Fruit fly (Drosophila melanogaster) whole organism, embryonic: ENCODE results near the gene intr.

Source experiments
- Aef1 ChIP-seq: fragments of 200-800 bp; sonication (Bioruptor generic); IDR thresholded peaks from 3 replicates; pipeline ENCODE4 v1.3.6; 2022; ENCODE audit warnings: missing biosample characterization, missing genetic modification characterization
- Awh ChIP-seq: fragments of 200-800 bp; sonication (Bioruptor generic); IDR thresholded peaks from 2 replicates; pipeline ENCODE4, ENCODE4 v1.3.6; 2022; ENCODE audit warnings: missing biosample characterization, missing genetic modification characterization
- CG12071 ChIP-seq: fragments of 200-800 bp; sonication (Bioruptor generic); optimal IDR thresholded peaks from 3 replicates; lab custom pipeline; 2018; ENCODE audit warnings: missing biosample characterization, mild to moderate bottlenecking, missing genetic modification characterization
- CG12391 ChIP-seq: fragments of 200-800 bp; sonication (Bioruptor generic); optimal IDR thresholded peaks from 3 replicates; lab custom pipeline; 2018; ENCODE audit warnings: missing biosample characterization, mild to moderate bottlenecking, missing genetic modification characterization, moderate library complexity
- CG12942 ChIP-seq: fragments of 200-800 bp; sonication (Bioruptor generic); optimal IDR thresholded peaks from 3 replicates; lab custom pipeline; 2016; ENCODE audit warnings: missing biosample characterization, missing genetic modification characterization
- CG1529 ChIP-seq: fragments of 200-800 bp; sonication (Bioruptor generic); optimal IDR thresholded peaks from 3 replicates; lab custom pipeline; 2018; ENCODE audit warnings: missing biosample characterization, missing genetic modification characterization
- CG15514 ChIP-seq: fragments of 200-800 bp; sonication (Bioruptor generic); optimal IDR thresholded peaks from 3 replicates; lab custom pipeline; 2017; ENCODE audit warnings: missing biosample characterization, missing genetic modification characterization, mild to moderate bottlenecking, moderate library complexity, missing genetic modification reagents
- CG17328 ChIP-seq: fragments of 200-800 bp; sonication (Bioruptor generic); IDR thresholded peaks from 2 replicates; pipeline ENCODE4 v1.3.6; 2022; ENCODE audit warnings: missing biosample characterization, missing genetic modification characterization
- CG17568 ChIP-seq: fragments of 200-800 bp; sonication (Bioruptor generic); optimal IDR thresholded peaks from 2 replicates; lab custom pipeline; 2018; ENCODE audit warnings: missing biosample characterization, mild to moderate bottlenecking, missing genetic modification characterization, moderate library complexity
- CG2712 ChIP-seq: fragments of 200-800 bp; optimal IDR thresholded peaks from 3 replicates; lab custom pipeline; 2019; ENCODE audit warnings: missing biosample characterization, mild to moderate bottlenecking, missing genetic modification characterization, moderate library complexity
- CG2875 ChIP-seq: fragments of 200-800 bp; sonication (Bioruptor generic); optimal IDR thresholded peaks from 2 replicates; lab custom pipeline; 2017; ENCODE audit warnings: missing biosample characterization, mild to moderate bottlenecking, missing genetic modification characterization, missing genetic modification reagents
- CG30403 ChIP-seq: fragments of 200-800 bp; sonication (Bioruptor generic); optimal IDR thresholded peaks from 3 replicates; lab custom pipeline; 2016; ENCODE audit warnings: missing biosample characterization, missing genetic modification characterization
- CG3407 ChIP-seq: fragments of 200-800 bp; sonication (Bioruptor generic); optimal IDR thresholded peaks from 2 replicates; lab custom pipeline; 2018; ENCODE audit warnings: missing biosample characterization, mild to moderate bottlenecking, missing genetic modification characterization
- CG5180 ChIP-seq: fragments of 200-800 bp; sonication (Bioruptor generic); optimal IDR thresholded peaks from 3 replicates; lab custom pipeline; 2017; ENCODE audit warnings: missing biosample characterization, missing genetic modification characterization, mild to moderate bottlenecking, moderate library complexity, missing genetic modification reagents
- CG6272 ChIP-seq: fragments of 200-800 bp; sonication (Bioruptor generic); IDR thresholded peaks from 2 replicates; pipeline ENCODE4 v1.3.6; 2022; ENCODE audit warnings: missing biosample characterization, missing genetic modification characterization
- CG6791 ChIP-seq: fragments of 200-800 bp; sonication (Bioruptor generic); IDR thresholded peaks from 3 replicates; pipeline ENCODE4 v1.3.6; 2022; ENCODE audit warnings: missing biosample characterization, missing genetic modification characterization; ENCODE audit not compliant: partially characterized antibody
- CG7745 ChIP-seq: fragments of 200-800 bp; sonication (Bioruptor generic); optimal IDR thresholded peaks from 2 replicates; lab custom pipeline; 2018; ENCODE audit warnings: missing biosample characterization, mild to moderate bottlenecking, missing genetic modification characterization, moderate library complexity
- CG8359 ChIP-seq: fragments of 200-800 bp; sonication (Bioruptor generic); optimal IDR thresholded peaks from 2 replicates; lab custom pipeline; 2017; ENCODE audit warnings: missing biosample characterization, mild to moderate bottlenecking, missing genetic modification characterization, borderline replicate concordance
- CHES-1-like ChIP-seq: fragments of 200-800 bp; sonication (Bioruptor generic); optimal IDR thresholded peaks from 2 replicates; lab custom pipeline; 2016; ENCODE audit warnings: missing biosample characterization, missing genetic modification characterization
- CkIIα-i1 ChIP-seq: fragments of 200-800 bp; sonication (Bioruptor generic); IDR thresholded peaks from 2 replicates; pipeline ENCODE4 v1.3.6; 2022; ENCODE audit warnings: missing biosample characterization, missing genetic modification characterization
- D ChIP-seq, 2 experiments: fragments of 200-800 bp in 1 of 2; fragments of >200 bp in 1 of 2; sonication (Bioruptor generic) in 1 of 2; optimal IDR thresholded peaks; 2 replicates in 1 of 2; 3 replicates in 1 of 2; lab custom pipeline; 2017; ENCODE audit warnings: mild to moderate bottlenecking in 1 of 2, missing biosample characterization in 1 of 2, missing genetic modification characterization in 1 of 2, missing genetic modification reagents in 1 of 2
- Fer2 ChIP-seq: fragments of 200-800 bp; sonication (Bioruptor generic); optimal IDR thresholded peaks from 2 replicates; lab custom pipeline; 2018; ENCODE audit warnings: missing biosample characterization, mild to moderate bottlenecking, missing genetic modification characterization, moderate library complexity
- Hr78 ChIP-seq, 2 experiments: fragments of 200-800 bp in 1 of 2; fragments of >200 bp in 1 of 2; sonication (Bioruptor generic) in 1 of 2; optimal IDR thresholded peaks; 2 replicates each; lab custom pipeline; 2017 to 2019; ENCODE audit warnings: missing biosample characterization in 2 of 2, missing genetic modification characterization in 2 of 2, mild to moderate bottlenecking in 1 of 2, moderate library complexity in 1 of 2
- Hsf ChIP-seq: fragments of 200-800 bp; sonication (Bioruptor generic); optimal IDR thresholded peaks from 3 replicates; lab custom pipeline; 2016; ENCODE audit warnings: missing biosample characterization, missing genetic modification characterization
- Sox100B ChIP-seq: fragments of 200-800 bp; sonication (Bioruptor generic); optimal IDR thresholded peaks from 3 replicates; lab custom pipeline; 2018; ENCODE audit warnings: missing biosample characterization, mild to moderate bottlenecking, missing genetic modification characterization
- Sry-β ChIP-seq: fragments of 200-800 bp; sonication (Bioruptor generic); optimal IDR thresholded peaks from 2 replicates; lab custom pipeline; 2018; ENCODE audit warnings: missing biosample characterization, mild to moderate bottlenecking, missing genetic modification characterization, moderate library complexity
- Xrp1 ChIP-seq: fragments of 200-800 bp; sonication (Bioruptor generic); IDR thresholded peaks from 2 replicates; pipeline ENCODE4 v1.3.6; 2022; ENCODE audit warnings: missing biosample characterization, missing genetic modification characterization
- aop ChIP-seq: fragments of 200-800 bp; sonication (Bioruptor generic); IDR thresholded peaks from 2 replicates; pipeline ENCODE4 v1.3.6; 2022; ENCODE audit warnings: missing biosample characterization, missing genetic modification characterization
- ase ChIP-seq: fragments of 200-800 bp; sonication (Bioruptor generic); IDR thresholded peaks from 3 replicates; pipeline ENCODE4 v1.3.6; 2022; ENCODE audit warnings: missing biosample characterization, missing genetic modification characterization
- bbx ChIP-seq: fragments of 200-800 bp; sonication (Bioruptor generic); IDR thresholded peaks from 2 replicates; pipeline ENCODE4 v1.3.6; 2022; ENCODE audit warnings: missing biosample characterization, missing genetic modification characterization; ENCODE audit not compliant: partially characterized antibody
- br ChIP-seq: fragments of >200 bp; optimal IDR thresholded peaks from 2 replicates; lab custom pipeline; 2017
- chm ChIP-seq: fragments of 200-800 bp; sonication (Bioruptor generic); IDR thresholded peaks from 2 replicates; pipeline ENCODE4 v1.3.6; 2022; ENCODE audit warnings: missing biosample characterization, missing genetic modification characterization
- emc ChIP-seq: fragments of 200-800 bp; sonication (Bioruptor generic); optimal IDR thresholded peaks from 2 replicates; lab custom pipeline; 2016; ENCODE audit warnings: missing biosample characterization, missing genetic modification characterization
- gcm2 ChIP-seq: fragments of 200-800 bp; sonication (Bioruptor generic); optimal IDR thresholded peaks from 2 replicates; lab custom pipeline; 2016; ENCODE audit warnings: missing biosample characterization, missing genetic modification characterization
- gfzf ChIP-seq: fragments of 200-800 bp; sonication (Bioruptor generic); optimal IDR thresholded peaks from 2 replicates; lab custom pipeline; 2016; ENCODE audit warnings: missing biosample characterization, mild to moderate bottlenecking, missing genetic modification characterization, moderate library complexity
- hth ChIP-seq: fragments of >200 bp; optimal IDR thresholded peaks from 2 replicates; lab custom pipeline; 2017; ENCODE audit warnings: inconsistent platforms
- kni ChIP-seq: fragments of 200-800 bp; sonication (Bioruptor generic); optimal IDR thresholded peaks from 3 replicates; lab custom pipeline; 2017; ENCODE audit warnings: mild to moderate bottlenecking, missing biosample characterization, missing genetic modification reagents, missing genetic modification characterization
- pfk ChIP-seq: fragments of 200-800 bp; sonication (Bioruptor generic); optimal IDR thresholded peaks from 2 replicates; lab custom pipeline; 2018; ENCODE audit warnings: missing biosample characterization, mild to moderate bottlenecking, missing genetic modification characterization, moderate library complexity
- psq ChIP-seq: fragments of 200-800 bp; sonication (Bioruptor generic); optimal IDR thresholded peaks from 2 replicates; lab custom pipeline; 2017; ENCODE audit warnings: missing biosample characterization, missing genetic modification characterization
- pum ChIP-seq: fragments of 200-800 bp; sonication (Bioruptor generic); optimal IDR thresholded peaks from 2 replicates; lab custom pipeline; 2016; ENCODE audit warnings: missing biosample characterization, missing genetic modification characterization
- sens-2 ChIP-seq: fragments of 200-800 bp; sonication (Bioruptor generic); IDR thresholded peaks from 2 replicates; pipeline ENCODE4 v1.3.6; 2022; ENCODE audit warnings: missing biosample characterization, missing genetic modification characterization
- sna ChIP-seq: fragments of 200-800 bp; sonication (Bioruptor generic); IDR thresholded peaks from 2 replicates; pipeline ENCODE4 v1.3.6; 2022; ENCODE audit warnings: missing biosample characterization, missing genetic modification characterization; ENCODE audit not compliant: partially characterized antibody
- tio ChIP-seq: fragments of 200-800 bp; sonication (Bioruptor generic); optimal IDR thresholded peaks from 2 replicates; lab custom pipeline; 2017; ENCODE audit warnings: missing biosample characterization, missing genetic modification characterization, inconsistent platforms
- tll ChIP-seq, 2 experiments: fragments of 200-800 bp in 1 of 2; fragments of >200 bp in 1 of 2; sonication (Bioruptor generic) in 1 of 2; optimal IDR thresholded peaks; 2 replicates each; lab custom pipeline; 2017 to 2019; ENCODE audit warnings: missing biosample characterization in 2 of 2, missing genetic modification characterization in 2 of 2, mild to moderate bottlenecking in 1 of 2, moderate library complexity in 1 of 2
- tna ChIP-seq: fragments of 200-800 bp; sonication (Bioruptor generic); IDR thresholded peaks from 2 replicates; pipeline ENCODE4 v1.3.6; 2022; ENCODE audit warnings: missing biosample characterization, missing genetic modification characterization; ENCODE audit not compliant: partially characterized antibody
- vfl ChIP-seq: fragments of 200-800 bp; sonication (Bioruptor generic); optimal IDR thresholded peaks from 2 replicates; lab custom pipeline; 2016; ENCODE audit warnings: missing biosample characterization, missing genetic modification characterization
- wek ChIP-seq: fragments of 200-800 bp; sonication (Bioruptor generic); optimal IDR thresholded peaks from 3 replicates; lab custom pipeline; 2018; ENCODE audit warnings: missing biosample characterization, mild to moderate bottlenecking, missing genetic modification characterization, moderate library complexity
- zfh2 ChIP-seq: fragments of 200-800 bp; sonication (Bioruptor generic); optimal IDR thresholded peaks from 2 replicates; lab custom pipeline; 2016; ENCODE audit warnings: missing biosample characterization, missing genetic modification characterization

The intr gene

dm6 chr3R:28811677-28812465, 21.5 kb downstream of the intr start, which contains the start of gene Prp39 (continued):
- TF ChIP-seq Aef1 (GFP tag; lab: Robert Waterston, UW) = peak; percentile 33; the same call in 1 of the 3 replicates
- no peak for TF ChIP-seq kni (GFP tag; lab: Kevin White, UChicago)
- TF ChIP-seq gcm2 = no peak
- no peak for TF ChIP-seq pum (GFP tag; lab: Kevin White, UChicago)
- no peak for TF ChIP-seq wek (GFP tag; lab: Kevin White, UChicago)
- TF ChIP-seq ase = peak; percentile 22; the same call in 1 of the 3 replicates
- no peak for TF ChIP-seq chm (GFP tag; lab: Robert Waterston, UW)
- peak; percentile 98 for TF ChIP-seq CG15514 (GFP tag; lab: Kevin White, UChicago)
- TF ChIP-seq CG12942 (GFP tag; lab: Kevin White, UChicago) = no peak
- no peak for TF ChIP-seq CG3407 (GFP tag; lab: Kevin White, UChicago)
- TF ChIP-seq CG6791 (GFP tag; lab: Robert Waterston, UW) = peak; percentile 69
- TF ChIP-seq Awh = no peak
- TF ChIP-seq br = no peak
- no peak for TF ChIP-seq aop (GFP tag; lab: Robert Waterston, UW)
- no peak for TF ChIP-seq sens-2 (GFP tag; lab: Robert Waterston, UW)
- TF ChIP-seq bbx (GFP tag; lab: Robert Waterston, UW) = peak; percentile 69
- 0 out of 2 replicates have a peak, but pooled peaks have one; percentile 9 for TF ChIP-seq CG6272
- TF ChIP-seq Hr78 (GFP tag; optimal IDR thresholded peaks at IDR 0.05; lab: Kevin White, UChicago) = no peak
- TF ChIP-seq gfzf (GFP tag; lab: Kevin White, UChicago) = no peak
- no peak for TF ChIP-seq CG1529 (GFP tag; lab: Kevin White, UChicago)
- TF ChIP-seq tio = no peak
- TF ChIP-seq CHES-1-like (GFP tag; lab: Kevin White, UChicago) = no peak
- peak; percentile 23 for TF ChIP-seq CG30403 (GFP tag; lab: Kevin White, UChicago)
- peak; percentile 92 for TF ChIP-seq Sry-β (GFP tag; lab: Kevin White, UChicago)
- TF ChIP-seq CG8359 = no peak
- TF ChIP-seq tll (GFP tag; optimal IDR thresholded peaks at IDR 0.05; lab: Kevin White, UChicago) = no peak
- TF ChIP-seq CG17328 (GFP tag; lab: Robert Waterston, UW) = peak; percentile 38; the same call in 1 of the 2 replicates
- TF ChIP-seq psq = no peak
- TF ChIP-seq hth = no peak
- peak; percentile 1 for TF ChIP-seq zfh2
- no peak for TF ChIP-seq CG5180 (GFP tag; lab: Kevin White, UChicago)
- no peak for TF ChIP-seq CG17568 (GFP tag; lab: Kevin White, UChicago)
- TF ChIP-seq sna = peak; percentile 53
- peak; percentile 25 for TF ChIP-seq Hsf (GFP tag; lab: Kevin White, UChicago)
- TF ChIP-seq vfl = no peak
- no peak for TF ChIP-seq CG2875 (GFP tag; lab: Kevin White, UChicago)
- no peak for TF ChIP-seq Sox100B (GFP tag; lab: Kevin White, UChicago)
- no peak for TF ChIP-seq emc
- TF ChIP-seq CG12391 = peak; percentile 51
- TF ChIP-seq Fer2 (tag; lab: Kevin White, UChicago) = no peak
- TF ChIP-seq tna (GFP tag; lab: Robert Waterston, UW) = peak; percentile 49; the same call in 1 of the 2 replicates
- TF ChIP-seq CkIIα-i1 = no peak
- TF ChIP-seq Xrp1 = peak; percentile 54; the same call in 1 of the 2 replicates
- TF ChIP-seq pfk (GFP tag; lab: Kevin White, UChicago) = no peak
- TF ChIP-seq CG12071 (GFP tag; lab: Kevin White, UChicago) = no peak
- TF ChIP-seq D (optimal IDR thresholded peaks at IDR 0.05; lab: Kevin White, UChicago) = no peak
- TF ChIP-seq D (GFP tag; optimal IDR thresholded peaks at IDR 0.05; lab: Kevin White, UChicago) = no peak
- TF ChIP-seq CG7745 (tag; lab: Kevin White, UChicago) = no peak
- peak; percentile 33 for TF ChIP-seq CG2712 (tag; lab: Kevin White, UChicago)
